Fruit fly (Drosophila melanogaster) Kc167 (cell line): Measurements from ENCODE around the gene qtc.

Experiments used
- Myc ChIP-seq: fragments of >200 bp; optimal IDR thresholded peaks from 2 replicates; lab custom pipeline; 2017; ENCODE audit warnings: missing external identifiers
- Sin3A ChIP-seq: fragments of >200 bp; optimal IDR thresholded peaks from 2 replicates; lab custom pipeline; 2018; ENCODE audit warnings: missing external identifiers
- h ChIP-seq: fragments of >200 bp; optimal IDR thresholded peaks from 3 replicates; lab custom pipeline; 2018; ENCODE audit warnings: missing external identifiers
- insv ChIP-seq: fragments of >200 bp; optimal IDR thresholded peaks from 3 replicates; lab custom pipeline; 2018; ENCODE audit warnings: missing external identifiers
- psq ChIP-seq: fragments of >200 bp; optimal IDR thresholded peaks from 2 replicates; lab custom pipeline; 2017; ENCODE audit warnings: missing external identifiers
- ttk ChIP-seq: sonication (Bioruptor generic); optimal IDR thresholded peaks from 2 replicates; lab custom pipeline; 2017; ENCODE audit warnings: missing external identifiers

dm6 chr2L:5022602-5023001, 38.0 kb upstream of the qtc start:
- TF ChIP-seq insv (lab: Kevin White, UChicago) (no peak), psq (lab: Kevin White, UChicago) (no peak), h (no peak), Sin3A (lab: Kevin White, UChicago) (no peak), ttk (lab: Kevin White, UChicago) (no peak), Myc (lab: Kevin White, UChicago) (no peak)
